Worm (Caenorhabditis elegans) whole organism, early embryonic: ENCODE measurements around the gene acs-11.

Experiments
- B0310.2 ChIP-seq: sonication (generic microtip); optimal IDR thresholded peaks from 2 replicates; lab custom pipeline; 2016; ENCODE audit warnings: mild to moderate bottlenecking, missing genetic modification characterization, missing compliant biosample characterization
- F13C5.2 ChIP-seq: sonication (generic microtip); optimal IDR thresholded peaks from 2 replicates; lab custom pipeline; 2017; ENCODE audit warnings: mild to moderate bottlenecking, missing genetic modification characterization, inconsistent platforms, missing compliant biosample characterization
- aly-1 ChIP-seq: sonication (generic microtip); optimal IDR thresholded peaks from 2 replicates; lab custom pipeline; 2016; ENCODE audit warnings: missing genetic modification characterization, missing compliant biosample characterization
- ama-1 ChIP-seq: fragments of 150-350 bp; optimal IDR thresholded peaks from 2 replicates; lab custom pipeline; 2014
- ceh-13 ChIP-seq: fragments of 200-800 bp; sonication (Bioruptor generic); optimal IDR thresholded peaks from 2 replicates; lab custom pipeline; 2018; ENCODE audit warnings: mild to moderate bottlenecking, missing genetic modification characterization, missing compliant biosample characterization
- ceh-36 ChIP-seq: sonication (generic microtip); optimal IDR thresholded peaks from 2 replicates; lab custom pipeline; 2016; ENCODE audit warnings: missing genetic modification characterization, inconsistent platforms, missing compliant biosample characterization
- ets-7 ChIP-seq: sonication (generic microtip); optimal IDR thresholded peaks from 2 replicates; lab custom pipeline; 2016; ENCODE audit warnings: missing genotype, missing genetic modification characterization, missing compliant biosample characterization
- flt-1 ChIP-seq: fragments of 200-800 bp; sonication (Bioruptor generic); IDR thresholded peaks from 2 replicates; pipeline ENCODE4 v1.3.6; 2022; ENCODE audit warnings: missing genetic modification characterization, missing compliant biosample characterization
- hmbx-1 ChIP-seq: sonication (generic microtip); optimal IDR thresholded peaks from 2 replicates; lab custom pipeline; 2016; ENCODE audit warnings: mild to moderate bottlenecking, missing genetic modification characterization, missing compliant biosample characterization
- hmg-4 ChIP-seq: fragments of 200-800 bp; sonication (Bioruptor generic); optimal IDR thresholded peaks from 2 replicates; lab custom pipeline; 2018; ENCODE audit warnings: mild to moderate bottlenecking, missing genetic modification characterization, missing compliant biosample characterization
- hnd-1 ChIP-seq: sonication (generic microtip); optimal IDR thresholded peaks from 2 replicates; lab custom pipeline; 2016; ENCODE audit warnings: missing genetic modification characterization, missing compliant biosample characterization
- pes-1 ChIP-seq: fragments of 200-800 bp; sonication (Bioruptor generic); IDR thresholded peaks from 2 replicates; pipeline ENCODE4 v1.3.6; 2022; ENCODE audit warnings: missing genetic modification reagents, missing genetic modification characterization, missing compliant biosample characterization
- scrt-1 ChIP-seq: fragments of 200-800 bp; sonication (Bioruptor generic); IDR thresholded peaks from 2 replicates; pipeline ENCODE4 v1.3.6; 2022; ENCODE audit warnings: missing genetic modification characterization, missing compliant biosample characterization
- sea-1 ChIP-seq: fragments of 200-800 bp; sonication (Bioruptor generic); conservative IDR thresholded peaks from 2 replicates; pipeline ENCODE4 v1.3.6; 2022; ENCODE audit warnings: missing genetic modification characterization, missing compliant biosample characterization
- tbx-11 ChIP-seq: fragments of 200-800 bp; sonication (Bioruptor generic); IDR thresholded peaks from 2 replicates; pipeline ENCODE4 v1.3.6; 2022; ENCODE audit warnings: missing genetic modification characterization, missing compliant biosample characterization
- tbx-37 ChIP-seq: fragments of 200-800 bp; sonication (Bioruptor generic); conservative IDR thresholded peaks from 2 replicates; pipeline ENCODE4 v1.3.6; 2022; ENCODE audit warnings: missing genetic modification reagents, missing genetic modification characterization, missing compliant biosample characterization
- tra-4 ChIP-seq: sonication (generic microtip); optimal IDR thresholded peaks from 2 replicates; lab custom pipeline; 2017; ENCODE audit warnings: missing genetic modification characterization, missing compliant biosample characterization

Gene acs-11

ce11 chrII:4706359-4706871 lies 35.5 kb upstream of the acs-11 start, which contains the start of the genes F10G7.9 and tsn-1:
Gene F10G7.9 (minus strand): TSS chrII:4706485.
Gene tsn-1 (plus strand): TSS chrII:4706821.
- TF ChIP-seq F13C5.2 (tag; lab: Kevin White, UChicago): peak; percentile 12
- no peak for TF ChIP-seq scrt-1 (GFP tag; lab: Robert Waterston, UW)
- no peak for TF ChIP-seq ceh-13 (GFP tag; lab: Kevin White, UChicago)
- TF ChIP-seq ama-1 (lab: Kevin White, UChicago): no peak
- TF ChIP-seq tbx-37 (GFP tag; lab: Robert Waterston, UW): no peak
- no peak for TF ChIP-seq B0310.2
- TF ChIP-seq tra-4 (tag; lab: Kevin White, UChicago): no peak
- no peak for TF ChIP-seq hnd-1 (tag; lab: Kevin White, UChicago)
- TF ChIP-seq aly-1 (tag; lab: Kevin White, UChicago): no peak

ce11 chrII:4710120-4710519 lies 31.8 kb upstream of the acs-11 start, which contains the start of gene tag-151:
Gene tag-151 (plus strand): TSS chrII:4710277.
- TF ChIP-seq hmbx-1 (tag; lab: Kevin White, UChicago) (no peak), ama-1 (lab: Kevin White, UChicago) (no peak), ets-7 (tag; lab: Kevin White, UChicago) (no peak), hmg-4 (GFP tag; lab: Kevin White, UChicago) (no peak), tra-4 (tag; lab: Kevin White, UChicago) (no peak), ceh-36 (tag; lab: Kevin White, UChicago) (no peak), tbx-11 (GFP tag; lab: Robert Waterston, UW) (no peak), ceh-13 (GFP tag; lab: Kevin White, UChicago) (no peak), tbx-37 (GFP tag; lab: Robert Waterston, UW) (no peak), F13C5.2 (tag; lab: Kevin White, UChicago) (no peak)

- no peak for TF ChIP-seq ets-7 (tag; lab: Kevin White, UChicago)
- TF ChIP-seq hmbx-1 (tag; lab: Kevin White, UChicago): no peak
- no peak for TF ChIP-seq scrt-1 (GFP tag; lab: Robert Waterston, UW)
- no peak for TF ChIP-seq ceh-13 (GFP tag; lab: Kevin White, UChicago)
- TF ChIP-seq B0310.2: no peak
- TF ChIP-seq ama-1 (lab: Kevin White, UChicago): no peak
- TF ChIP-seq F13C5.2 (tag; lab: Kevin White, UChicago): no peak
- no peak for TF ChIP-seq hmg-4 (GFP tag; lab: Kevin White, UChicago)
- TF ChIP-seq tbx-37 (GFP tag; lab: Robert Waterston, UW): no peak
- TF ChIP-seq tra-4 (tag; lab: Kevin White, UChicago): no peak
- no peak for TF ChIP-seq flt-1 (GFP tag; lab: Robert Waterston, UW)
- no peak for TF ChIP-seq ceh-36 (tag; lab: Kevin White, UChicago)
- no peak for TF ChIP-seq tbx-11 (GFP tag; lab: Robert Waterston, UW)
- no peak for TF ChIP-seq pes-1 (GFP tag; lab: Robert Waterston, UW)
- no peak for TF ChIP-seq aly-1 (tag; lab: Kevin White, UChicago)
- TF ChIP-seq sea-1 (GFP tag; lab: Robert Waterston, UW): no peak
- no peak for TF ChIP-seq hnd-1 (tag; lab: Kevin White, UChicago)
Measured at ce11 chrII:4710813-4711212, 31.1 kb upstream of the acs-11 start.

ce11 chrII:4715676-4716075 lies 26.3 kb upstream of the acs-11 start, which contains the start of gene F41C3.8:
Gene F41C3.8 (plus strand): TSS chrII:4716046.
- TF ChIP-seq flt-1 (GFP tag; lab: Robert Waterston, UW): no peak
- TF ChIP-seq ets-7 (tag; lab: Kevin White, UChicago): no peak
- no peak for TF ChIP-seq tra-4 (tag; lab: Kevin White, UChicago)
- TF ChIP-seq B0310.2: no peak
- TF ChIP-seq aly-1 (tag; lab: Kevin White, UChicago): no peak
- TF ChIP-seq F13C5.2 (tag; lab: Kevin White, UChicago): no peak
- TF ChIP-seq ama-1 (lab: Kevin White, UChicago): no peak
- no peak for TF ChIP-seq tbx-37 (GFP tag; lab: Robert Waterston, UW)
- TF ChIP-seq ceh-13 (GFP tag; lab: Kevin White, UChicago): no peak
- TF ChIP-seq hnd-1 (tag; lab: Kevin White, UChicago): no peak
- TF ChIP-seq pes-1 (GFP tag; lab: Robert Waterston, UW): no peak
- no peak for TF ChIP-seq sea-1 (GFP tag; lab: Robert Waterston, UW)

- TF ChIP-seq hmg-4 (GFP tag; lab: Kevin White, UChicago) (no peak), ceh-13 (GFP tag; lab: Kevin White, UChicago) (no peak), pes-1 (GFP tag; lab: Robert Waterston, UW) (no peak)
Measured at ce11 chrII:4726120-4726519, 15.8 kb upstream of the acs-11 start, which contains the start of gene F10G7.10. Gene F10G7.10 (minus strand): TSS chrII:4726264.

- TF ChIP-seq hnd-1 (tag; lab: Kevin White, UChicago) (no peak), pes-1 (GFP tag; lab: Robert Waterston, UW) (no peak), aly-1 (tag; lab: Kevin White, UChicago) (no peak), F13C5.2 (tag; lab: Kevin White, UChicago) (no peak), ets-7 (tag; lab: Kevin White, UChicago) (no peak), hmg-4 (GFP tag; lab: Kevin White, UChicago) (no peak), ama-1 (lab: Kevin White, UChicago) (no peak), tra-4 (tag; lab: Kevin White, UChicago) (no peak), sea-1 (GFP tag; lab: Robert Waterston, UW) (no peak), ceh-36 (tag; lab: Kevin White, UChicago) (no peak), ceh-13 (GFP tag; lab: Kevin White, UChicago) (no peak), tbx-11 (GFP tag; lab: Robert Waterston, UW) (no peak), tbx-37 (GFP tag; lab: Robert Waterston, UW) (no peak), hmbx-1 (tag; lab: Kevin White, UChicago) (no peak), flt-1 (GFP tag; lab: Robert Waterston, UW) (no peak), B0310.2 (no peak), scrt-1 (GFP tag; lab: Robert Waterston, UW) (no peak)
Measured at ce11 chrII:4726750-4727384, 15.1 kb upstream of the acs-11 start.
